Fruit fly (Drosophila melanogaster): ENCODE results near the gene Setd3.

Gene Setd3

dm6 chrX:7011063-7011743 is 42.7 kb upstream of the Setd3 start, which contains the start of the genes cm, sloth1 and sloth2 (continued):
- TF ChIP-seq sc (optimal IDR thresholded peaks at IDR 0.05) = no peak
- peak; percentile 18 for TF ChIP-seq sc (GFP tag; optimal IDR thresholded peaks at IDR 0.05)
- TF ChIP-seq zen (tag; optimal IDR thresholded peaks at IDR 0.05) = peak; percentile 80
- peak; percentile 63 for TF ChIP-seq luna (GFP tag; optimal IDR thresholded peaks at IDR 0.05)
- TF ChIP-seq Dad (GFP tag; optimal IDR thresholded peaks at IDR 0.05) = peak; percentile 84
- TF ChIP-seq sens (GFP tag) = peak; percentile 98
- TF ChIP-seq her (GFP tag; optimal IDR thresholded peaks at IDR 0.05) = peak; percentile 63
- peak; percentile 60 for TF ChIP-seq CG1792 (GFP tag; optimal IDR thresholded peaks at IDR 0.05)
- peak; percentile 71 for TF ChIP-seq mirr (GFP tag; optimal IDR thresholded peaks at IDR 0.05)
- TF ChIP-seq CG14710 (tag; optimal IDR thresholded peaks at IDR 0.05) = peak; percentile 85
- peak; percentile 71; the same call in 1 of the 3 replicates for TF ChIP-seq CG11695 (GFP tag; IDR thresholded peaks at IDR 0.05)
- peak; percentile 46 for TF ChIP-seq MTF-1 (GFP tag; optimal IDR thresholded peaks at IDR 0.05; ENCODE audit: borderline replicate concordance)
- peak; percentile 59; the same call in 1 of the 2 replicates for TF ChIP-seq toy (GFP tag; IDR thresholded peaks at IDR 0.05)
- TF ChIP-seq Atf-2 (GFP tag; optimal IDR thresholded peaks at IDR 0.05) = peak; percentile 82
- peak; percentile 78 for TF ChIP-seq Fer1 (GFP tag; optimal IDR thresholded peaks at IDR 0.05)
- TF ChIP-seq abd-A (tag; optimal IDR thresholded peaks at IDR 0.05) = peak; percentile 20
- peak; percentile 86 for TF ChIP-seq Dbx (GFP tag; IDR thresholded peaks at IDR 0.05)
- TF ChIP-seq corto (GFP tag; optimal IDR thresholded peaks at IDR 0.05) = peak; percentile 18
- TF ChIP-seq maf-S (GFP tag; optimal IDR thresholded peaks at IDR 0.05) = peak; percentile 87
- peak; percentile 89 for TF ChIP-seq HLH54F (GFP tag; optimal IDR thresholded peaks at IDR 0.05)
- TF ChIP-seq chinmo (GFP tag; IDR thresholded peaks at IDR 0.05; ENCODE audit: partially characterized antibody) = 0 out of 4 replicates have a peak, but pooled peaks have one; percentile 42
- TF ChIP-seq CG12155 (GFP tag; optimal IDR thresholded peaks at IDR 0.05) = peak; percentile 88
- TF ChIP-seq pan (optimal IDR thresholded peaks at IDR 0.05) = no peak
- TF ChIP-seq pan (GFP tag; optimal IDR thresholded peaks at IDR 0.05 in 1 of 2, IDR thresholded peaks at IDR 0.05 in 1 of 2) = peak in 1 of 2 experiments; percentile 88
- TF ChIP-seq Adf1 (GFP tag; IDR thresholded peaks at IDR 0.05) = peak; percentile 39
- TF ChIP-seq lola (GFP tag; optimal IDR thresholded peaks at IDR 0.05) = peak in 1 of 3 experiments; percentile 86
- TF ChIP-seq otp (GFP tag; IDR thresholded peaks at IDR 0.05) = peak; percentile 73
- TF ChIP-seq CG16813 (GFP tag; IDR thresholded peaks at IDR 0.05; ENCODE audit: partially characterized antibody) = peak; percentile 88
- peak; percentile 70 for TF ChIP-seq sd (tag; optimal IDR thresholded peaks at IDR 0.05)
- TF ChIP-seq CG30020 (tag; optimal IDR thresholded peaks at IDR 0.05) = peak; percentile 69
- TF ChIP-seq CG9215 (GFP tag; IDR thresholded peaks at IDR 0.05) = peak; percentile 86
- peak; percentile 86 for TF ChIP-seq CG8924 (tag; optimal IDR thresholded peaks at IDR 0.05)
- peak; percentile 55 for TF ChIP-seq CG9437 (GFP tag; optimal IDR thresholded peaks at IDR 0.05)
- peak; percentile 63 for TF ChIP-seq schlank (tag; optimal IDR thresholded peaks at IDR 0.05)
- peak; percentile 85 for TF ChIP-seq CG8290 (GFP tag; optimal IDR thresholded peaks at IDR 0.05)
- peak; percentile 55 to 93 for TF ChIP-seq CG8290 (tag; optimal IDR thresholded peaks at IDR 0.05)
- TF ChIP-seq scrt (GFP tag; optimal IDR thresholded peaks at IDR 0.05) = peak; percentile 57
- no peak for TF ChIP-seq yki (optimal IDR thresholded peaks at IDR 0.05)
- TF ChIP-seq Mrtf (GFP tag; IDR thresholded peaks at IDR 0.05) = peak; percentile 82
- TF ChIP-seq peb (GFP tag; IDR thresholded peaks at IDR 0.05) = peak; percentile 80
- peak; percentile 75 for TF ChIP-seq bbx (GFP tag; IDR thresholded peaks at IDR 0.05; ENCODE audit: partially characterized antibody)
- TF ChIP-seq CG14050 (GFP tag; IDR thresholded peaks at IDR 0.05) = peak; percentile 83
- TF ChIP-seq Hmx (GFP tag; optimal IDR thresholded peaks at IDR 0.05) = peak; percentile 60
- peak; percentile 78 for TF ChIP-seq CG1233 (GFP tag; optimal IDR thresholded peaks at IDR 0.05)
- peak; percentile 77 for TF ChIP-seq Six4 (GFP tag; optimal IDR thresholded peaks at IDR 0.05)
- TF ChIP-seq sisA (GFP tag; IDR thresholded peaks at IDR 0.05) = peak; percentile 87
- peak; percentile 50 for TF ChIP-seq pb (GFP tag; optimal IDR thresholded peaks at IDR 0.05)
- TF ChIP-seq cad (GFP tag; optimal IDR thresholded peaks at IDR 0.05) = no peak
- peak; percentile 24 for TF ChIP-seq CG12104 (GFP tag; optimal IDR thresholded peaks at IDR 0.05)
- peak; percentile 81 for TF ChIP-seq sqz (GFP tag; optimal IDR thresholded peaks at IDR 0.05)
- peak; percentile 83 for TF ChIP-seq CG11085 (GFP tag; IDR thresholded peaks at IDR 0.05)
